Worm (Caenorhabditis elegans) whole organism, L1 larva: ENCODE data around the gene C13A2.3.
"Not testable (repeated sequence)": the region's sequence is repeated elsewhere in the genome, so short reads cannot be mapped to it uniquely, and the experiment has no call there.

Experiments
- ceh-63 ChIP-seq: fragments of 200-800 bp; sonication (Bioruptor generic); optimal IDR thresholded peaks from 2 replicates; lab custom pipeline; 2018; ENCODE audit warnings: mild to moderate bottlenecking, missing genetic modification characterization, missing compliant biosample characterization
- ceh-82 ChIP-seq, 3 experiments: fragments of 150-350 bp in 1 of 3; sonication (generic microtip) in 2 of 3; optimal IDR thresholded peaks; 2 replicates each; lab custom pipeline; 2014 to 2017; ENCODE audit warnings: missing biosample characterization in 3 of 3, missing genetic modification characterization in 3 of 3
- lsy-2 ChIP-seq, 2 experiments: fragments of 150-350 bp; optimal IDR thresholded peaks; 2 replicates each; lab custom pipeline; 2014; ENCODE audit warnings: missing biosample characterization in 2 of 2, missing genetic modification characterization in 2 of 2
- nhr-28 ChIP-seq: fragments of 150-350 bp; optimal IDR thresholded peaks from 2 replicates; lab custom pipeline; 2014; ENCODE audit warnings: missing biosample characterization, missing genetic modification characterization
- nhr-71 ChIP-seq: sonication (generic microtip); optimal IDR thresholded peaks from 2 replicates; lab custom pipeline; 2016; ENCODE audit warnings: mild to moderate bottlenecking, missing genetic modification characterization, moderate library complexity, missing compliant biosample characterization
- nhr-90 ChIP-seq: sonication (generic microtip); optimal IDR thresholded peaks from 2 replicates; lab custom pipeline; 2016; ENCODE audit warnings: mild to moderate bottlenecking, missing genetic modification characterization, missing compliant biosample characterization; ENCODE audit not compliant: poor library complexity
- snpc-4 ChIP-seq: fragments of 150-350 bp; optimal IDR thresholded peaks from 2 replicates; lab custom pipeline; 2014; ENCODE audit warnings: missing biosample characterization, missing genetic modification characterization
- snu-23 ChIP-seq: sonication (generic microtip); optimal IDR thresholded peaks from 2 replicates; lab custom pipeline; 2016; ENCODE audit warnings: missing genetic modification characterization, missing compliant biosample characterization
- unc-130 ChIP-seq: fragments of 150-350 bp; optimal IDR thresholded peaks from 2 replicates; lab custom pipeline; 2017; ENCODE audit warnings: missing biosample characterization, missing genetic modification characterization, inconsistent platforms
- ztf-11 ChIP-seq, 2 experiments: sonication (generic microtip); optimal IDR thresholded peaks; 2 replicates each; lab custom pipeline; 2016 to 2017; ENCODE audit warnings: missing genetic modification characterization in 2 of 2, missing biosample characterization in 1 of 2, missing compliant biosample characterization in 1 of 2

ce11 chrV:7304506-7304905, 22.4 kb downstream of the C13A2.3 start, which contains the start of gene F07G11.2:
- not testable (repeated sequence) for TF ChIP-seq nhr-71; snu-23 (GFP tag; lab: Kevin White, UChicago); ceh-63 (GFP tag; lab: Kevin White, UChicago); nhr-90; snpc-4 (tag; lab: Kevin White, UChicago); nhr-28; ceh-82 (tag; optimal IDR thresholded peaks at IDR 0.05; lab: Kevin White, UChicago); ztf-11 (tag; optimal IDR thresholded peaks at IDR 0.05; lab: Kevin White, UChicago); unc-130 (tag; lab: Kevin White, UChicago); lsy-2 (tag; optimal IDR thresholded peaks at IDR 0.05; lab: Kevin White, UChicago)
